Worm (Caenorhabditis elegans): ENCODE results near the gene dhrs-4.

DNA sequence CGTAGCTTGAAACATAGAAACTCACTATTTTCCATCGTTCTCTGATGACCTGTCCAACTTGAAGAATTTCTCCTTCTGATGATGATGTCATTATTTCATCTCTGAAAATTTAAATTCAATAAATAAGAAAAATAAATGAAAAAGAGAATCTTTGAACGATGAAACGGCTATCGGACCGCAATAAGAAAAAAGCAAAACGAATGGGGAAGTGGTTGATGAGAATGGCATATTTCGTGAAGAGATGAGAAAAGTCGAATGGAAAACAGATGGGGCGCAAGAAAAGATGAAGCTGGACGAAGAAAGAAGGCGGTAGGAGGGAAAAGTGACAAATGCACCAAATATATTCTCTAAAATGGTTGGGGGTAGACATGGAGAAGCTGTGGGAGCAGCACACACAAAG is 26.6 kb upstream of the dhrs-4 start, which contains the start of gene ttbk-7:
- TF ChIP-seq ztf-25 (GFP tag; IDR thresholded peaks at IDR 0.05): no peak
- no peak for TF ChIP-seq pha-4 (tag; optimal IDR thresholded peaks at IDR 0.05)
- TF ChIP-seq snpc-4 (GFP tag; optimal IDR thresholded peaks at IDR 0.05): no peak
- no peak for TF ChIP-seq snpc-4 (tag; optimal IDR thresholded peaks at IDR 0.05)
- no peak for TF ChIP-seq F57A8.1 (GFP tag; optimal IDR thresholded peaks at IDR 0.05)
- TF ChIP-seq lsy-27 (tag; optimal IDR thresholded peaks at IDR 0.05; ENCODE audit: borderline replicate concordance, insufficient read depth): no peak
- no peak for TF ChIP-seq F49E8.2 (tag; optimal IDR thresholded peaks at IDR 0.05; ENCODE audit: insufficient read depth)
- TF ChIP-seq nfya-1 (tag; optimal IDR thresholded peaks at IDR 0.05; ENCODE audit: borderline replicate concordance, insufficient read depth): no peak
- TF ChIP-seq F33H1.4 (GFP tag; IDR thresholded peaks at IDR 0.05): no peak
